Worm (Caenorhabditis elegans) whole organism, young adult: ENCODE measurements around the gene lhfp-4.

ENCODE experiments used
- B0261.1 ChIP-seq: sonication (generic microtip); optimal IDR thresholded peaks from 2 replicates; lab custom pipeline; 2016; ENCODE audit warnings: mild to moderate bottlenecking, missing genetic modification characterization, moderate library complexity, missing compliant biosample characterization
- ama-1 ChIP-seq, 3 experiments: fragments of 150-350 bp in 1 of 3; sonication (generic microtip) in 2 of 3; optimal IDR thresholded peaks; 2 replicates each; lab custom pipeline; 2014 to 2018; ENCODE audit warnings: missing biosample characterization in 2 of 3, missing genetic modification characterization in 2 of 3, missing genetic modification reagents in 2 of 3
- dox-1 ChIP-seq: fragments of 200-800 bp; sonication (Bioruptor generic); IDR thresholded peaks from 2 replicates; pipeline ENCODE4 v1.3.6; 2022; ENCODE audit warnings: missing genetic modification reagents, missing genetic modification characterization, missing compliant biosample characterization
- dpl-1 ChIP-seq: fragments of 150-350 bp; optimal IDR thresholded peaks from 2 replicates; lab custom pipeline; 2014; ENCODE audit warnings: missing biosample characterization, missing genetic modification reagents, missing genetic modification characterization
- lin-54 ChIP-seq: fragments of 200-800 bp; sonication (Bioruptor generic); optimal IDR thresholded peaks from 2 replicates; lab custom pipeline; 2018; ENCODE audit warnings: mild to moderate bottlenecking, missing genetic modification characterization, missing compliant biosample characterization
- lir-1 ChIP-seq: fragments of 200-800 bp; sonication (Bioruptor generic); conservative IDR thresholded peaks from 2 replicates; pipeline ENCODE4 v1.3.6; 2022; ENCODE audit warnings: missing genetic modification reagents, missing genetic modification characterization, missing compliant biosample characterization
- madf-10 ChIP-seq: sonication (generic microtip); optimal IDR thresholded peaks from 2 replicates; lab custom pipeline; 2016; ENCODE audit warnings: mild to moderate bottlenecking, missing genetic modification characterization, missing compliant biosample characterization
- nfya-2 ChIP-seq: fragments of 200-800 bp; sonication (Bioruptor generic); IDR thresholded peaks from 2 replicates; pipeline ENCODE4 v1.3.6; 2022; ENCODE audit warnings: missing genetic modification reagents, missing genetic modification characterization, missing compliant biosample characterization
- nhr-80 ChIP-seq: sonication (generic microtip); optimal IDR thresholded peaks from 2 replicates; lab custom pipeline; 2016; ENCODE audit warnings: missing genetic modification characterization, missing compliant biosample characterization
- snpc-1.3 ChIP-seq: sonication (generic microtip); optimal IDR thresholded peaks from 2 replicates; lab custom pipeline; 2017; ENCODE audit warnings: missing genetic modification characterization, mild to moderate bottlenecking, missing compliant biosample characterization, antibody characterized with exemption, moderate library complexity, missing genotype, missing genetic modification reagents; ENCODE audit not compliant: insufficient read depth
- somi-1 ChIP-seq: fragments of 200-800 bp; sonication (Bioruptor generic); optimal IDR thresholded peaks from 2 replicates; lab custom pipeline; 2018; ENCODE audit warnings: mild to moderate bottlenecking, missing genetic modification characterization, missing compliant biosample characterization

The lhfp-4 gene

ce11 chrIV:17316398-17316797, 41.0 kb downstream of the lhfp-4 start, which contains the start of gene C49C3.20:
Gene C49C3.20 (minus strand): TSS chrIV:17316498.
- TF ChIP-seq madf-10 (tag; lab: Kevin White, UChicago) (no peak), snpc-1.3 (no peak), dox-1 (GFP tag; lab: Robert Waterston, UW) (no peak), dpl-1 (GFP tag; lab: Kevin White, UChicago) (no peak), lin-54 (GFP tag; lab: Kevin White, UChicago) (no peak), lir-1 (no peak), nfya-2 (GFP tag; lab: Robert Waterston, UW) (no peak), B0261.1 (tag; lab: Kevin White, UChicago) (no peak), somi-1 (GFP tag; lab: Kevin White, UChicago) (no peak)
- TF ChIP-seq, all 124 proteins: peak for 0

DNA sequence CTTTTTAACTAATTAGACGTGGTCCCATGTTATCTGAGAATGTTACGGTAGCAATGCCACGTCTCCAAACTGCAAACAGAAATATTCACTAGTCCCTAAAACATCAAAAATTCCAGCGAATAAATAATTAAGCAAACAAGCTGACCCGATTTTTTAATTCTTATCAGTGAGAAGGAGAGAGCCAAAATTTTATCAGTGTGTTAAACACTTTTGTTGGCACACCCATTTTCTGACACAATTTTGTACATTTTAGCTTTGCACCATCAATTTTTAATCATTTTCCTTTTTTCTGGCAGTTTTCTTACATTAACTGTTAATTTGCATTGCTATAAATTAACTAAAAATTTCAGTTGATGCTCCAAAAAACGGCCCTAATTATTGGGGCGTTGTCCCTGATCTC, 45.1 kb downstream of the lhfp-4 start, which contains the start of gene C49C3.4:
Gene C49C3.4, plus strand, starts transcription at position 351 of the 400 bp plus-strand sequence.
- no peak for TF ChIP-seq ama-1 (optimal IDR thresholded peaks at IDR 0.05; lab: Kevin White, UChicago)
- TF ChIP-seq ama-1 (GFP tag; optimal IDR thresholded peaks at IDR 0.05; lab: Kevin White, UChicago), result no peak
- TF ChIP-seq nhr-80 (tag; lab: Kevin White, UChicago), result peak; percentile 56
